Fruit fly (Drosophila melanogaster) S2 (cell line): ENCODE results near the gene ome.

Source experiments
- CG8478 ChIP-seq: fragments of >200 bp; optimal IDR thresholded peaks from 2 replicates; lab custom pipeline; 2018
- CTCF ChIP-seq, 2 experiments: fragments of >200 bp; optimal IDR thresholded peaks; 2 replicates each; lab custom pipeline; 2018

- TF ChIP-seq CG8478 (no peak), CTCF (optimal IDR thresholded peaks at IDR 0.05; lab: Kevin White, UChicago) (no peak)
These were observed 85.1 kb downstream of the ome start, which contains the start of gene CG42507 for dm6 chr3L:14757464-14758384.
